Fruit fly (Drosophila melanogaster): Measurements from ENCODE around the gene Mipp1.
A peak's percentile ranks its signal among the peaks of the same experiment; 100 is the strongest.

The Mipp1 gene

DNA sequence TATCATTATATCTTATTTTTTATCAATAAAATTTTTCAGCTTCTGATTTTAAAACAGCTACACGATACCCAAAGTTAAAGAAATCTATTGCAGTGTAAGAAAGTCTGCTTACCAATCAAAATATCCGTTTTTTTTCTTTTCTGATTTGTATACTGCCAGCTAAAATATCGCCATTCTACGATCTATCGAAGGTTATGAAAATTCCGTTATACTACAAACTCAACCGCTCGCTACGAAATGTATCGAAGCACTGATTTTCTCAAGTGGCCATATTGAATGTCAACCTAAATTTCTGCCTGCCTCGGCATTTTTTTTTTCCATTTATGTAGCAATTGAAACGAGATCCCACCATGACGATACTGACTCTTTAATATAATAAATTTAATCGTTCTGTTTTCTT, 6.9 kb upstream of the Mipp1 start, which contains the start of gene nxf2 (continued):
- no peak for TF ChIP-seq CG2712 (tag; optimal IDR thresholded peaks at IDR 0.05)
- no peak for TF ChIP-seq wor (GFP tag; IDR thresholded peaks at IDR 0.05)
- no peak for TF ChIP-seq CG7357 (GFP tag; IDR thresholded peaks at IDR 0.05)
- no peak for TF ChIP-seq scrt (GFP tag; optimal IDR thresholded peaks at IDR 0.05)
- TF ChIP-seq Med (GFP tag) = no peak
- TF ChIP-seq CG8944 (GFP tag; optimal IDR thresholded peaks at IDR 0.05) = no peak
- TF ChIP-seq maf-S (GFP tag; optimal IDR thresholded peaks at IDR 0.05) = no peak
- no peak for TF ChIP-seq B-H1 (GFP tag; IDR thresholded peaks at IDR 0.05)
- TF ChIP-seq CG10267 (tag; optimal IDR thresholded peaks at IDR 0.05) = peak; percentile 76
- no peak for TF ChIP-seq ind (GFP tag; optimal IDR thresholded peaks at IDR 0.05)
- no peak for TF ChIP-seq danr (GFP tag; IDR thresholded peaks at IDR 0.05)
- no peak for TF ChIP-seq kay (GFP tag; optimal IDR thresholded peaks at IDR 0.05)
- no peak for TF ChIP-seq Nf-YB (GFP tag; optimal IDR thresholded peaks at IDR 0.05)
- 0 out of 3 replicates have a peak, but pooled peaks have one; percentile 6 for TF ChIP-seq mld (GFP tag; IDR thresholded peaks at IDR 0.05; ENCODE audit: partially characterized antibody)
- TF ChIP-seq lola (GFP tag; optimal IDR thresholded peaks at IDR 0.05) = no peak
- TF ChIP-seq CG34224 (GFP tag; IDR thresholded peaks at IDR 0.05; ENCODE audit: partially characterized antibody) = peak; percentile 30; the same call in 1 of the 3 replicates
- no peak for TF ChIP-seq ftz-f1 (GFP tag; optimal IDR thresholded peaks at IDR 0.05)
- TF ChIP-seq Scr (GFP tag; IDR thresholded peaks at IDR 0.05; ENCODE audit: partially characterized antibody) = peak; percentile 66
- TF ChIP-seq trem (tag; optimal IDR thresholded peaks at IDR 0.05) = peak; percentile 19
- peak; percentile 40 for TF ChIP-seq Sry-δ (GFP tag; optimal IDR thresholded peaks at IDR 0.05)
- TF ChIP-seq CG33213 (GFP tag; optimal IDR thresholded peaks at IDR 0.05) = no peak
- TF ChIP-seq phol (tag; optimal IDR thresholded peaks at IDR 0.05) = peak; percentile 76
- TF ChIP-seq HLH4C (GFP tag; IDR thresholded peaks at IDR 0.05; ENCODE audit: partially characterized antibody) = 0 out of 3 replicates have a peak, but pooled peaks have one; percentile 28
- no peak for TF ChIP-seq CG12659 (GFP tag; optimal IDR thresholded peaks at IDR 0.05)
- TF ChIP-seq Dll (GFP tag; IDR thresholded peaks at IDR 0.05; ENCODE audit: partially characterized antibody) = peak; percentile 59; the same call in 2 of the 4 replicates
- TF ChIP-seq Xrp1 (GFP tag; IDR thresholded peaks at IDR 0.05) = 0 out of 2 replicates have a peak, but pooled peaks have one; percentile 25
- peak; percentile 44; the same call in 1 of the 2 replicates for TF ChIP-seq hbn (GFP tag; IDR thresholded peaks at IDR 0.05; ENCODE audit: partially characterized antibody)
- no peak for TF ChIP-seq Mad (GFP tag; optimal IDR thresholded peaks at IDR 0.05)
- TF ChIP-seq Neu2 (GFP tag; optimal IDR thresholded peaks at IDR 0.05; ENCODE audit: borderline replicate concordance) = peak; percentile 62
- no peak for TF ChIP-seq sim (GFP tag; IDR thresholded peaks at IDR 0.05)
- TF ChIP-seq Mrtf (GFP tag; IDR thresholded peaks at IDR 0.05) = no peak
- TF ChIP-seq CG2889 (GFP tag; IDR thresholded peaks at IDR 0.05) = no peak
- no peak for TF ChIP-seq CG10209 (GFP tag; optimal IDR thresholded peaks at IDR 0.05)
- TF ChIP-seq unc-4 (GFP tag; IDR thresholded peaks at IDR 0.05; ENCODE audit: partially characterized antibody) = peak; percentile 54
- no peak for TF ChIP-seq trh (GFP tag; optimal IDR thresholded peaks at IDR 0.05)
- TF ChIP-seq CG2129 (GFP tag; IDR thresholded peaks at IDR 0.05; ENCODE audit: partially characterized antibody) = no peak
- TF ChIP-seq tgo (GFP tag; IDR thresholded peaks at IDR 0.05) = no peak
- no peak for TF ChIP-seq salm (tag; optimal IDR thresholded peaks at IDR 0.05)
- TF ChIP-seq Usf (GFP tag; optimal IDR thresholded peaks at IDR 0.05) = no peak
- peak; percentile 65 for TF ChIP-seq amos (GFP tag; IDR thresholded peaks at IDR 0.05; ENCODE audit: partially characterized antibody)
- TF ChIP-seq Camta (GFP tag; optimal IDR thresholded peaks at IDR 0.05) = no peak
- TF ChIP-seq BEAF-32 (GFP tag; optimal IDR thresholded peaks at IDR 0.05) = peak; percentile 61
- TF ChIP-seq knrl (GFP tag; IDR thresholded peaks at IDR 0.05; ENCODE audit: partially characterized antibody) = peak; percentile 57; the same call in 2 of the 3 replicates
- peak; percentile 38; the same call in 1 of the 2 replicates for TF ChIP-seq Dref (GFP tag; IDR thresholded peaks at IDR 0.05)
- no peak for TF ChIP-seq NK7.1 (GFP tag; optimal IDR thresholded peaks at IDR 0.05)
- TF ChIP-seq jing (GFP tag; optimal IDR thresholded peaks at IDR 0.05) = no peak
- TF ChIP-seq ara (GFP tag; IDR thresholded peaks at IDR 0.05) = no peak
- TF ChIP-seq Dbx (GFP tag; IDR thresholded peaks at IDR 0.05) = no peak
- TF ChIP-seq lbe (GFP tag; optimal IDR thresholded peaks at IDR 0.05) = peak; percentile 10
